Worm (Caenorhabditis elegans) whole organism, mixed stage, embryonic: Measurements from ENCODE around the gene F20C5.5.

Source experiments
- mab-5 ChIP-seq: fragments of 150-350 bp; optimal IDR thresholded peaks from 2 replicates; lab custom pipeline; 2014; ENCODE audit warnings: missing biosample characterization, missing genetic modification characterization
- unc-62 ChIP-seq: fragments of 150-350 bp; optimal IDR thresholded peaks from 2 replicates; lab custom pipeline; 2014; ENCODE audit warnings: missing biosample characterization, missing genetic modification reagents, missing genetic modification characterization

DNA sequence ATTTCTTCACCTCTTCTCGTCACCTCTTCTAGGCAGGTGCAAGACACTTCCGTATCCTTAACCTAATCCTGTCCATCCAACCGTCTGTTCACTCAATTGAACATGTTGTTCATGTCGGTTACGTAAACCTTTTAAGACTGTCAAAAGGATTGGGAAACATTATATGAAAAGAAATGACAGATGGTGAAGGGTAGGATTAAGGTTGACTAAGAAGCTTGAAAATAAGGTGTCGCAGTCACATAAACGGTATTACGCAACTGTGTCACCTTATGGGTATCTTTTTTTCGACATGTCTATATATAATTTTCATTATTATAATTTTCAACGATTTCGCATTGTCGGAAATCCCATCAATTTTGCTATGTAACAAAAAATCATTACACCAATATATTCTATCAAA lies 46.6 kb downstream of the F20C5.5 start:
- no peak for TF ChIP-seq mab-5 (tag; lab: Kevin White, UChicago)
- no peak for TF ChIP-seq unc-62 (GFP tag; lab: Kevin White, UChicago)
